Fruit fly (Drosophila melanogaster) whole organism: ENCODE data around the gene Oatp33Eb.

Experiments
- CG8478 ChIP-seq: fragments of >200 bp; optimal IDR thresholded peaks from 2 replicates; lab custom pipeline; 2018; ENCODE audit warnings: inconsistent platforms
- Dll ChIP-seq: fragments of >200 bp; optimal IDR thresholded peaks from 2 replicates; lab custom pipeline; 2017
- pan ChIP-seq: fragments of >200 bp; optimal IDR thresholded peaks from 2 replicates; lab custom pipeline; 2017
- psq ChIP-seq: fragments of >200 bp; optimal IDR thresholded peaks from 2 replicates; lab custom pipeline; 2017
- usp ChIP-seq: fragments of >200 bp; optimal IDR thresholded peaks from 2 replicates; lab custom pipeline; 2017; ENCODE audit warnings: missing biosample characterization, missing genetic modification characterization, mixed read lengths

dm6 chr2L:12474212-12474891, 26.1 kb downstream of the Oatp33Eb start:
- TF ChIP-seq Dll (lab: Kevin White, UChicago) (no peak), psq (lab: Kevin White, UChicago) (no peak), pan (no peak), CG8478 (lab: Kevin White, UChicago) (no peak), usp (GFP tag; lab: Kevin White, UChicago) (no peak)
